Worm (Caenorhabditis elegans): Measurements from ENCODE around the gene phat-3.

ce11 chrV:3995838-3996237 is 47.9 kb upstream of the phat-3 start, which contains the start of gene srx-62:
- TF ChIP-seq med-1 (GFP tag; optimal IDR thresholded peaks at IDR 0.05; ENCODE audit: insufficient read depth) (no peak), flt-1 (GFP tag; IDR thresholded peaks at IDR 0.05) (no peak), ztf-29 (GFP tag; IDR thresholded peaks at IDR 0.05) (no peak)
